Worm (Caenorhabditis elegans): ENCODE data around the gene R03H10.6.

- no peak for TF ChIP-seq flh-1 (GFP tag; optimal IDR thresholded peaks at IDR 0.05)
- no peak for TF ChIP-seq nhr-237 (tag; optimal IDR thresholded peaks at IDR 0.05)
- no peak for TF ChIP-seq lin-13 (tag; optimal IDR thresholded peaks at IDR 0.05)
- no peak for TF ChIP-seq ceh-83 (GFP tag; optimal IDR thresholded peaks at IDR 0.05)
- TF ChIP-seq nhr-76 (tag; optimal IDR thresholded peaks at IDR 0.05) = no peak
- no peak for TF ChIP-seq nhr-12 (tag; optimal IDR thresholded peaks at IDR 0.05)
- no peak for TF ChIP-seq ces-1 (GFP tag; optimal IDR thresholded peaks at IDR 0.05)
- no peak for TF ChIP-seq lsy-2 (tag; optimal IDR thresholded peaks at IDR 0.05)
- no peak for TF ChIP-seq ceh-43 (GFP tag; optimal IDR thresholded peaks at IDR 0.05)
- TF ChIP-seq ztf-11 (tag; optimal IDR thresholded peaks at IDR 0.05) = no peak
- no peak for TF ChIP-seq snpc-4 (tag; optimal IDR thresholded peaks at IDR 0.05)
- no peak for TF ChIP-seq cnd-1 (tag; optimal IDR thresholded peaks at IDR 0.05)
Measured at ce11 chrII:4186364-4186763, 13.1 kb upstream of the R03H10.6 start, which contains the start of gene cpna-1.

Data from whole organism, mixed stage, embryonic.